Worm (Caenorhabditis elegans) whole organism, L1 larva: ENCODE measurements around the gene ostb-1.

Experiments
- C04F5.9 ChIP-seq: sonication (generic microtip); optimal IDR thresholded peaks from 2 replicates; lab custom pipeline; 2016; ENCODE audit warnings: missing genetic modification characterization, missing compliant biosample characterization
- C16A3.4 ChIP-seq: fragments of 150-350 bp; optimal IDR thresholded peaks from 2 replicates; lab custom pipeline; 2014; ENCODE audit warnings: missing biosample characterization, missing genetic modification characterization
- C34B4.2 ChIP-seq: sonication (generic microtip); optimal IDR thresholded peaks from 2 replicates; lab custom pipeline; 2017; ENCODE audit warnings: mild to moderate bottlenecking, missing genetic modification characterization, missing compliant biosample characterization
- F16B12.6 ChIP-seq: fragments of 150-350 bp; optimal IDR thresholded peaks from 2 replicates; lab custom pipeline; 2014; ENCODE audit warnings: missing biosample characterization, missing genetic modification characterization
- aha-1 ChIP-seq: fragments of 150-350 bp; optimal IDR thresholded peaks from 2 replicates; lab custom pipeline; 2014; ENCODE audit warnings: missing biosample characterization, missing genetic modification characterization
- ama-1 ChIP-seq: fragments of 150-350 bp; optimal IDR thresholded peaks from 2 replicates; lab custom pipeline; 2014
- blmp-1 ChIP-seq: fragments of 150-350 bp; optimal IDR thresholded peaks from 2 replicates; lab custom pipeline; 2014; ENCODE audit warnings: missing biosample characterization, missing genetic modification characterization
- ceh-63 ChIP-seq: fragments of 200-800 bp; sonication (Bioruptor generic); optimal IDR thresholded peaks from 2 replicates; lab custom pipeline; 2018; ENCODE audit warnings: mild to moderate bottlenecking, missing genetic modification characterization, missing compliant biosample characterization
- ceh-8 ChIP-seq: fragments of 200-800 bp; sonication (Bioruptor generic); optimal IDR thresholded peaks from 2 replicates; lab custom pipeline; 2018; ENCODE audit warnings: mild to moderate bottlenecking, missing genetic modification characterization, moderate library complexity, missing compliant biosample characterization
- dpl-1 ChIP-seq, 3 experiments: fragments of 150-350 bp in 2 of 3; sonication (generic microtip) in 1 of 3; optimal IDR thresholded peaks; 2 replicates each; lab custom pipeline; 2014 to 2017; ENCODE audit warnings: missing biosample characterization in 3 of 3, missing genetic modification characterization in 3 of 3, missing genetic modification reagents in 3 of 3
- efl-1 ChIP-seq, 4 experiments: fragments of 150-350 bp; optimal IDR thresholded peaks in 3 of 4; peaks in 1 of 4; 1 replicate in 1 of 4; 2 replicates in 3 of 4; lab custom pipeline; 2014; ENCODE audit warnings: missing biosample characterization in 2 of 4, missing genetic modification characterization in 2 of 4, missing genetic modification reagents in 2 of 4
- efl-3 ChIP-seq: fragments of 200-800 bp; sonication (Bioruptor generic); optimal IDR thresholded peaks from 2 replicates; lab custom pipeline; 2018; ENCODE audit warnings: mild to moderate bottlenecking, missing genetic modification characterization, missing compliant biosample characterization
- egl-27 ChIP-seq, 2 experiments: fragments of 150-350 bp in 1 of 2; sonication (generic microtip); optimal IDR thresholded peaks; 3 replicates each; lab custom pipeline; 2017 to 2018; ENCODE audit warnings: missing biosample characterization in 2 of 2, missing genetic modification characterization in 2 of 2, missing genetic modification reagents in 2 of 2
- elt-2 ChIP-seq: sonication (generic microtip); optimal IDR thresholded peaks from 2 replicates; lab custom pipeline; 2016; ENCODE audit warnings: missing genetic modification characterization, mild to moderate bottlenecking, inconsistent platforms, missing compliant biosample characterization, missing genetic modification reagents
- elt-3 ChIP-seq, 6 experiments: fragments of 150-350 bp in 1 of 6; sonication (generic microtip); optimal IDR thresholded peaks; 2 replicates each; lab custom pipeline; 2017 to 2018; ENCODE audit warnings: missing biosample characterization in 6 of 6, missing genetic modification characterization in 6 of 6, inconsistent platforms in 1 of 6
- fkh-10 ChIP-seq: sonication (generic microtip); optimal IDR thresholded peaks from 2 replicates; lab custom pipeline; 2017; ENCODE audit warnings: missing biosample characterization, missing genetic modification reagents, missing genetic modification characterization
- fkh-8 ChIP-seq: sonication (generic microtip); optimal IDR thresholded peaks from 2 replicates; lab custom pipeline; 2016; ENCODE audit warnings: mild to moderate bottlenecking, missing genetic modification characterization, missing compliant biosample characterization
- hpl-2 ChIP-seq: fragments of 150-350 bp; optimal IDR thresholded peaks from 2 replicates; lab custom pipeline; 2014; ENCODE audit warnings: missing biosample characterization, missing genetic modification reagents, missing genetic modification characterization
- irx-1 ChIP-seq: sonication (generic microtip); optimal IDR thresholded peaks from 2 replicates; lab custom pipeline; 2016; ENCODE audit warnings: missing genetic modification characterization, missing compliant biosample characterization
- lin-13 ChIP-seq: fragments of 150-350 bp; optimal IDR thresholded peaks from 2 replicates; lab custom pipeline; 2014; ENCODE audit warnings: missing biosample characterization, missing genetic modification reagents, missing genetic modification characterization
- lin-14 ChIP-seq: fragments of 200-800 bp; sonication (Bioruptor generic); optimal IDR thresholded peaks from 2 replicates; lab custom pipeline; 2018; ENCODE audit warnings: mild to moderate bottlenecking, missing genetic modification characterization, moderate library complexity, missing compliant biosample characterization
- lin-15B ChIP-seq: fragments of 150-350 bp; sonication (generic microtip); optimal IDR thresholded peaks from 3 replicates; lab custom pipeline; 2014; ENCODE audit warnings: missing biosample characterization, missing genetic modification characterization
- lin-35 ChIP-seq, 2 experiments: fragments of 150-350 bp; optimal IDR thresholded peaks; 2 replicates each; lab custom pipeline; 2014; ENCODE audit warnings: missing biosample characterization in 2 of 2, missing genetic modification characterization in 2 of 2, missing genetic modification reagents in 2 of 2
- lsy-2 ChIP-seq, 2 experiments: fragments of 150-350 bp; optimal IDR thresholded peaks; 2 replicates each; lab custom pipeline; 2014; ENCODE audit warnings: missing biosample characterization in 2 of 2, missing genetic modification characterization in 2 of 2
- mab-9 ChIP-seq: fragments of 200-800 bp; sonication (Bioruptor generic); IDR thresholded peaks from 2 replicates; pipeline ENCODE4 v1.3.6; 2022; ENCODE audit warnings: missing genetic modification reagents, missing genetic modification characterization, missing compliant biosample characterization
- mdl-1 ChIP-seq, 2 experiments: fragments of 150-350 bp; optimal IDR thresholded peaks; 2 replicates each; lab custom pipeline; 2014 to 2017; ENCODE audit warnings: missing biosample characterization in 2 of 2, missing genetic modification characterization in 2 of 2, inconsistent platforms in 1 of 2
- mef-2 ChIP-seq: fragments of 150-350 bp; optimal IDR thresholded peaks from 2 replicates; lab custom pipeline; 2014; ENCODE audit warnings: missing biosample characterization, missing genetic modification characterization
- nhr-11 ChIP-seq: fragments of 150-350 bp; optimal IDR thresholded peaks from 2 replicates; lab custom pipeline; 2014; ENCODE audit warnings: missing biosample characterization, missing genetic modification characterization
- nhr-12 ChIP-seq: sonication (generic microtip); optimal IDR thresholded peaks from 2 replicates; lab custom pipeline; 2017; ENCODE audit warnings: missing biosample characterization, missing genetic modification characterization
- nhr-20 ChIP-seq: sonication (generic microtip); optimal IDR thresholded peaks from 2 replicates; lab custom pipeline; 2016; ENCODE audit warnings: mild to moderate bottlenecking, missing genetic modification characterization, missing compliant biosample characterization
- nhr-237 ChIP-seq: fragments of 150-350 bp; optimal IDR thresholded peaks from 2 replicates; lab custom pipeline; 2014; ENCODE audit warnings: missing biosample characterization, missing genetic modification characterization
- nhr-28 ChIP-seq: fragments of 150-350 bp; optimal IDR thresholded peaks from 2 replicates; lab custom pipeline; 2014; ENCODE audit warnings: missing biosample characterization, missing genetic modification characterization
- nhr-76 ChIP-seq: sonication (generic microtip); optimal IDR thresholded peaks from 2 replicates; lab custom pipeline; 2017; ENCODE audit warnings: missing biosample characterization, missing genetic modification characterization
- nhr-85 ChIP-seq: sonication (generic microtip); peaks from one replicate; lab custom pipeline; 2016; ENCODE audit warnings: missing genetic modification characterization, inconsistent platforms, missing compliant biosample characterization
- nhr-90 ChIP-seq: sonication (generic microtip); optimal IDR thresholded peaks from 2 replicates; lab custom pipeline; 2016; ENCODE audit warnings: mild to moderate bottlenecking, missing genetic modification characterization, missing compliant biosample characterization; ENCODE audit not compliant: poor library complexity
- pag-3 ChIP-seq: sonication (generic microtip); optimal IDR thresholded peaks from 2 replicates; lab custom pipeline; 2017; ENCODE audit warnings: missing genetic modification characterization, mild to moderate bottlenecking, missing compliant biosample characterization, antibody characterized with exemption, borderline replicate concordance; ENCODE audit not compliant: insufficient read depth
- pax-3 ChIP-seq: fragments of 200-800 bp; sonication (Bioruptor generic); optimal IDR thresholded peaks from 2 replicates; lab custom pipeline; 2018; ENCODE audit warnings: mild to moderate bottlenecking, missing genetic modification characterization, moderate library complexity, missing compliant biosample characterization
- rnt-1 ChIP-seq: sonication (generic microtip); optimal IDR thresholded peaks from 2 replicates; lab custom pipeline; 2016; ENCODE audit warnings: mild to moderate bottlenecking, missing genetic modification characterization, moderate library complexity, missing compliant biosample characterization
- skn-1 ChIP-seq: fragments of 150-350 bp; optimal IDR thresholded peaks from 2 replicates; lab custom pipeline; 2014; ENCODE audit warnings: missing biosample characterization, missing genetic modification characterization
- snu-23 ChIP-seq: sonication (generic microtip); optimal IDR thresholded peaks from 2 replicates; lab custom pipeline; 2016; ENCODE audit warnings: missing genetic modification characterization, missing compliant biosample characterization
- tbx-2 ChIP-seq: sonication (generic microtip); optimal IDR thresholded peaks from 2 replicates; lab custom pipeline; 2016; ENCODE audit warnings: missing genetic modification characterization, missing compliant biosample characterization
- unc-130 ChIP-seq: fragments of 150-350 bp; optimal IDR thresholded peaks from 2 replicates; lab custom pipeline; 2017; ENCODE audit warnings: missing biosample characterization, missing genetic modification characterization, inconsistent platforms
- xbp-1 ChIP-seq: sonication (generic microtip); optimal IDR thresholded peaks from 2 replicates; lab custom pipeline; 2016; ENCODE audit warnings: missing genetic modification characterization, missing compliant biosample characterization
- zag-1 ChIP-seq: fragments of 150-350 bp; optimal IDR thresholded peaks from 2 replicates; lab custom pipeline; 2014; ENCODE audit warnings: missing biosample characterization, missing genetic modification characterization

ostb-1 gene

DNA sequence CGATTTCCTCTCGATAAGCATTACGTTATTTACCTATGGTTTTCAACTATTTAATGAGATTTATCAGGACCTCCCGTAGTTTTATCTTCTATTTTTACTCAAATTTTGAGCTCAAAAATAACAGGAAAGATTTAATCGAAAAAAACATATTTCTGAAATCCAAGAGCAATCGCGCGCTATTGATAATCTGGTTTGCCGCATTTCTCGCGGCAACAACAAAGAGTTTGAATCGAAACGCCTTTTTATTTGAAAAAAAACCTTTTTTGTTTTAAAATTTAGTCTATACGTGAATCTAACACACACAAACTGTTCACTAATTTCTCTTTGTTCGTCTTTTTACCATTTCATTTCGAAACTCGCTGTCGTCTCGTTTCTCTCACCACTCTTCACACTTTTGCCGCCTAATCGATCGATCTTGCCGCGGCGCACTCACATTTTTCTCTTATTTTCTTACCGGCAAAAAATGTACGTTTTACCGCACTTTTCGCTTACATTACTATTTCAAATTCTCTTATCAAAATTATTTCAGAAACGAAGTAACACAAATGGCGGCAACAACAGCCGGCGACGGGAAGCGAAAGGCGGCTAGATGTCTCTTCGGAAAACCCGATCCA lies 48.0 kb upstream of the ostb-1 start, which contains the start of gene cki-2:
Gene cki-2 (plus strand): TSS at position 337 of the 614 bp plus-strand sequence.
- TF ChIP-seq C04F5.9 (tag; lab: Kevin White, UChicago) (no peak), blmp-1 (tag; lab: Kevin White, UChicago) (peak; percentile 41), lin-35 (GFP tag; optimal IDR thresholded peaks at IDR 0.05; lab: Kevin White, UChicago) (peak; percentile 63 to 73), efl-3 (GFP tag; lab: Kevin White, UChicago) (no peak), nhr-20 (tag; lab: Kevin White, UChicago) (peak; percentile 1), efl-1 (optimal IDR thresholded peaks at IDR 0.05; lab: Kevin White, UChicago) (peak; percentile 21 to 64), efl-1 (GFP tag; optimal IDR thresholded peaks at IDR 0.05 in 1 of 2; lab: Kevin White, UChicago) (peak; percentile 72 to 93), lin-14 (GFP tag; lab: Kevin White, UChicago) (peak; percentile 25), lsy-2 (tag; optimal IDR thresholded peaks at IDR 0.05; lab: Kevin White, UChicago) (peak in 1 of 2 experiments; percentile 49), dpl-1 (GFP tag; optimal IDR thresholded peaks at IDR 0.05; lab: Kevin White, UChicago) (peak; percentile 23 to 84 (median 62)), elt-2 (tag; lab: Kevin White, UChicago) (peak; percentile 5), fkh-8 (no peak), snu-23 (GFP tag; lab: Kevin White, UChicago) (peak; percentile 14)

DNA sequence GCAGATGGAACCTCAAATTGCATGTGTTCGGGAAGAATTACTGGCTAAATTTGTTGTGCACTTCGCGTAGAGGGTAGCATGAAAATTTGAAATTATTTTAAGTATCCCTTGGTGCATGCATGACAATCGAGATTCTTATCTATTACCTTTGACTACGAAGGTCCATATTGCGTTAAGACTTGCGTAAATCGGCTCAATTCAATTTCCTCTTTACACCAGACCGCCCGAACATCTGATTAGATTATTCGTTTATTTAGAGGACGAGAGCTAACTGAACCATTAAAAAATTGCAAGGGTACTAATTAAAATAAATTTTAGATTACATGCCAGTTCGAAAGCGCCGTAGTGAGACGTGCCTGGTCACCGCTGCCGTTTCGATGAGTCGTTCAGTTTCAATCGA lies 46.7 kb upstream of the ostb-1 start:
- TF ChIP-seq mef-2 (tag; lab: Kevin White, UChicago) (no peak), nhr-85 (tag; lab: Kevin White, UChicago) (no peak), mdl-1 (tag; optimal IDR thresholded peaks at IDR 0.05; lab: Kevin White, UChicago) (no peak), nhr-12 (tag; lab: Kevin White, UChicago) (no peak), zag-1 (tag; lab: Kevin White, UChicago) (no peak), irx-1 (tag; lab: Kevin White, UChicago) (no peak)

DNA sequence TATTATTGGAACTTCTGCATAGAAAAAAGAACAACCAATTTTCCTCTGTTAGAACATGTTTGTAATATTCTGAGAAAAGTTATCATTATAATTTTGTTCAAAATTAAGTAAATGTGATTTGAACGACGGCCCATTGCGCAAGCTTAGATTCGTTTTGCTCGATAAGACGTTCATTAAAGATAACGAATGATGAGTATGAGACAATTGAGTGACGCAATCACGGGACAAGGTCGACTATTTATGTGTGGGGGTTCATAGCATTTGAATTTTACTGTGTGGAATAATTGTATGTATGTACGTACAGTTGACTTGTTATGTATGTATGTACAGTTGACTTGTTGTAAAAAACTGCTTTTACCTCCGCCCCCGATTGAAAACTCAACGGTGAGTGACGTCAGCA lies 44.9 kb upstream of the ostb-1 start:
- TF ChIP-seq mab-9 (GFP tag; lab: Robert Waterston, UW), result no peak
- no peak for TF ChIP-seq F16B12.6 (tag; lab: Kevin White, UChicago)
- TF ChIP-seq C16A3.4, result no peak
- no peak for TF ChIP-seq ceh-63
- TF ChIP-seq nhr-237 (tag; lab: Kevin White, UChicago), result no peak
- TF ChIP-seq unc-130 (tag; lab: Kevin White, UChicago), result no peak
- no peak for TF ChIP-seq nhr-76
- no peak for TF ChIP-seq pax-3 (tag; lab: Kevin White, UChicago)
- no peak for TF ChIP-seq lin-15B (tag; lab: Kevin White, UChicago)
- TF ChIP-seq ama-1 (lab: Kevin White, UChicago), result no peak
- no peak for TF ChIP-seq nhr-11 (tag; lab: Kevin White, UChicago)
- TF ChIP-seq pag-3 (tag; lab: Kevin White, UChicago), result no peak
- TF ChIP-seq lin-13 (GFP tag; lab: Kevin White, UChicago), result no peak
- TF ChIP-seq C34B4.2 (tag; lab: Kevin White, UChicago), result no peak
- TF ChIP-seq, all 84 proteins: peak for 0

DNA sequence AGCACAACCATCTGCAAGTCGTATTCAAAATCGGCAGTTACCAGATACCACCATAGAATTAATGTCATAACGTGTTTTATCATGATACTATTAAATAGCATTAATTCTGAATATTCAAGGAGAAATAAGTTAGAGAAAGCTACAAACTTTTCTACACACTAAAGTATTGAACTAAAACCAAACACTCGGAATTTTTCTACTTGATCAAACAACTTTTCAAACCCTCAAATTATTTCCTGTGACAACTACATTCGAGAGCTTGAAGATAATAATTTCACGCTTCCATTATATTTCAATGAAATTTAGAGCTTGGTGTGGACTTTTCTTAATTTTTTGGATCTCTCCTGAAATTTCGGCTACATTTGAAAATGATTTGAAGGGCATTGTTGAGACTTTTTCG lies 41.9 kb upstream of the ostb-1 start, which contains the start of gene irld-47:
Gene irld-47 (minus strand): TSS at position 101 of the 400 bp plus-strand sequence.
- no peak for TF ChIP-seq tbx-2 (tag; lab: Kevin White, UChicago)
- no peak for TF ChIP-seq egl-27 (tag; optimal IDR thresholded peaks at IDR 0.05; lab: Kevin White, UChicago)
- TF ChIP-seq C04F5.9 (tag; lab: Kevin White, UChicago), result no peak
- no peak for TF ChIP-seq rnt-1
- TF ChIP-seq nhr-90 (tag; lab: Kevin White, UChicago), result no peak
- no peak for TF ChIP-seq fkh-10 (GFP tag; lab: Kevin White, UChicago)
- no peak for TF ChIP-seq elt-3 (tag; optimal IDR thresholded peaks at IDR 0.05; lab: Kevin White, UChicago)
- TF ChIP-seq nhr-28 (tag; lab: Kevin White, UChicago), result no peak
- no peak for TF ChIP-seq lin-35 (GFP tag; optimal IDR thresholded peaks at IDR 0.05; lab: Kevin White, UChicago)
- TF ChIP-seq xbp-1 (tag; lab: Kevin White, UChicago), result no peak
- no peak for TF ChIP-seq hpl-2
- TF ChIP-seq F16B12.6 (tag; lab: Kevin White, UChicago), result no peak
- no peak for TF ChIP-seq pag-3 (tag; lab: Kevin White, UChicago)
- no peak for TF ChIP-seq skn-1
- no peak for TF ChIP-seq ceh-8 (GFP tag; lab: Kevin White, UChicago)
- no peak for TF ChIP-seq aha-1
